Worm (Caenorhabditis elegans): ENCODE results near the gene egl-23.
A peak's percentile ranks its signal among the peaks of the same experiment; 100 is the strongest.

egl-23 gene

ce11 chrIV:13979797-13980459, 9.0 kb upstream of the egl-23 start, which contains the start of gene dnbp-1 (continued):
- TF ChIP-seq unc-42 (tag; optimal IDR thresholded peaks at IDR 0.05) (peak; percentile 74), ceh-14 (tag; optimal IDR thresholded peaks at IDR 0.05) (peak; percentile 41), rnt-1 (tag; optimal IDR thresholded peaks at IDR 0.05) (peak; percentile 4), mec-3 (tag; optimal IDR thresholded peaks at IDR 0.05; ENCODE audit: borderline replicate concordance) (no peak), ets-4 (tag; optimal IDR thresholded peaks at IDR 0.05) (peak; percentile 15), ceh-6 (GFP tag; optimal IDR thresholded peaks at IDR 0.05) (peak; percentile 8), ceh-31 (tag; optimal IDR thresholded peaks at IDR 0.05) (peak; percentile 78), pha-2 (tag; optimal IDR thresholded peaks at IDR 0.05) (no peak), ceh-34 (tag; optimal IDR thresholded peaks at IDR 0.05) (peak; percentile 55), K09A11.1 (tag; optimal IDR thresholded peaks at IDR 0.05; ENCODE audit: insufficient read depth) (no peak), ceh-48 (tag; optimal IDR thresholded peaks at IDR 0.05) (peak; percentile 94), hlh-6 (tag; optimal IDR thresholded peaks at IDR 0.05) (no peak), ama-1 (optimal IDR thresholded peaks at IDR 0.05) (no peak), fax-1 (tag; optimal IDR thresholded peaks at IDR 0.05) (no peak), ceh-9 (tag; optimal IDR thresholded peaks at IDR 0.05) (no peak), unc-86 (tag; optimal IDR thresholded peaks at IDR 0.05) (no peak), pha-4 (tag; optimal IDR thresholded peaks at IDR 0.05) (no peak), sox-4 (tag; optimal IDR thresholded peaks at IDR 0.05) (no peak)

- TF ChIP-seq nhr-232 (tag; optimal IDR thresholded peaks at IDR 0.05) (no peak), sdc-2 (tag; optimal IDR thresholded peaks at IDR 0.05) (no peak), Y22D7AL.16 (tag; optimal IDR thresholded peaks at IDR 0.05) (no peak), pros-1 (tag; optimal IDR thresholded peaks at IDR 0.05) (no peak), tbx-2 (tag; optimal IDR thresholded peaks at IDR 0.05) (no peak), fax-1 (tag; optimal IDR thresholded peaks at IDR 0.05) (no peak), ceh-31 (tag; optimal IDR thresholded peaks at IDR 0.05) (no peak), dve-1 (tag; optimal IDR thresholded peaks at IDR 0.05) (no peak), hlh-15 (tag; optimal IDR thresholded peaks at IDR 0.05) (no peak), nfya-1 (tag; optimal IDR thresholded peaks at IDR 0.05) (no peak), madf-2 (tag; optimal IDR thresholded peaks at IDR 0.05) (no peak), unc-3 (GFP tag; conservative IDR thresholded peaks at IDR 0.05) (no peak), unc-3 (tag; optimal IDR thresholded peaks at IDR 0.05) (no peak), unc-86 (tag; optimal IDR thresholded peaks at IDR 0.05) (no peak), T23F11.4 (GFP tag; optimal IDR thresholded peaks at IDR 0.05) (no peak), C38D4.7 (GFP tag; optimal IDR thresholded peaks at IDR 0.05) (no peak), npax-4 (tag; optimal IDR thresholded peaks at IDR 0.05) (no peak), rnt-1 (tag; optimal IDR thresholded peaks at IDR 0.05) (no peak), ceh-9 (tag; optimal IDR thresholded peaks at IDR 0.05) (no peak), ceh-48 (tag; optimal IDR thresholded peaks at IDR 0.05) (no peak)
These were observed 6.5 kb upstream of the egl-23 start, which contains the start of gene gei-18 for ce11 chrIV:13982425-13982824. TSS of gene gei-18 (minus strand) at chrIV:13982525.

- TF ChIP-seq nhr-11 (tag; optimal IDR thresholded peaks at IDR 0.05) (no peak), ztf-16 (tag; optimal IDR thresholded peaks at IDR 0.05) (no peak), ttx-3 (tag; optimal IDR thresholded peaks at IDR 0.05) (no peak), odd-2 (tag; optimal IDR thresholded peaks at IDR 0.05) (no peak), ceh-6 (GFP tag; optimal IDR thresholded peaks at IDR 0.05) (no peak)
These were observed 4.8 kb upstream of the egl-23 start, which contains the start of gene tor-2 for ce11 chrIV:13984041-13984440. TSS of gene tor-2 (minus strand) at chrIV:13984141.

ce11 chrIV:13985705-13986104, 3.2 kb upstream of the egl-23 start, which contains the start of gene tor-1:
TSS of gene tor-1 (minus strand) at chrIV:13985805.
- no peak for TF ChIP-seq hlh-8 (tag; optimal IDR thresholded peaks at IDR 0.05)
- no peak for TF ChIP-seq fkh-10 (GFP tag; optimal IDR thresholded peaks at IDR 0.05)
- no peak for TF ChIP-seq nhr-232 (tag; optimal IDR thresholded peaks at IDR 0.05)
- no peak for TF ChIP-seq ceh-2 (tag; optimal IDR thresholded peaks at IDR 0.05)
- no peak for TF ChIP-seq sox-4 (tag; optimal IDR thresholded peaks at IDR 0.05)
- no peak for TF ChIP-seq Y22D7AL.16 (tag; optimal IDR thresholded peaks at IDR 0.05)
- TF ChIP-seq ets-4 (tag; optimal IDR thresholded peaks at IDR 0.05) = no peak
- TF ChIP-seq hlh-6 (tag; optimal IDR thresholded peaks at IDR 0.05) = no peak
- no peak for TF ChIP-seq fax-1 (tag; optimal IDR thresholded peaks at IDR 0.05)
- TF ChIP-seq nhr-11 (tag; optimal IDR thresholded peaks at IDR 0.05) = no peak
- TF ChIP-seq K02D7.2 (tag; optimal IDR thresholded peaks at IDR 0.05) = no peak
- no peak for TF ChIP-seq pha-2 (tag; optimal IDR thresholded peaks at IDR 0.05)
- TF ChIP-seq pqm-1 (tag; optimal IDR thresholded peaks at IDR 0.05) = no peak
- no peak for TF ChIP-seq fkh-6 (tag; optimal IDR thresholded peaks at IDR 0.05)
- TF ChIP-seq C38D4.7 (GFP tag; optimal IDR thresholded peaks at IDR 0.05) = no peak
- TF ChIP-seq madf-2 (tag; optimal IDR thresholded peaks at IDR 0.05) = no peak
- no peak for TF ChIP-seq mec-3 (tag; optimal IDR thresholded peaks at IDR 0.05; ENCODE audit: borderline replicate concordance)
- TF ChIP-seq hlh-13 (GFP tag; optimal IDR thresholded peaks at IDR 0.05) = no peak
- no peak for TF ChIP-seq zip-5 (tag; optimal IDR thresholded peaks at IDR 0.05)

Data from whole organism, late embryonic.